Worm (Caenorhabditis elegans): Measurements from ENCODE around the gene oac-56.

ce11 chrIV:14326283-14326682, 24.3 kb downstream of the oac-56 start, which contains the start of gene fbxa-83:
- TF ChIP-seq lsy-27 (tag; optimal IDR thresholded peaks at IDR 0.05; ENCODE audit: borderline replicate concordance, insufficient read depth) (no peak), hrde-1 (tag; optimal IDR thresholded peaks at IDR 0.05; ENCODE audit: borderline replicate concordance) (no peak), egl-44 (GFP tag; IDR thresholded peaks at IDR 0.05) (no peak), ama-1 (optimal IDR thresholded peaks at IDR 0.05) (no peak), ama-1 (GFP tag; optimal IDR thresholded peaks at IDR 0.05) (no peak), snpc-1.1 (tag; optimal IDR thresholded peaks at IDR 0.05; ENCODE audit: insufficient read depth) (no peak), him-1 (tag; optimal IDR thresholded peaks at IDR 0.05) (no peak), dpl-1 (GFP tag; optimal IDR thresholded peaks at IDR 0.05) (no peak), athp-1 (tag; optimal IDR thresholded peaks at IDR 0.05) (no peak), egrh-3 (GFP tag; IDR thresholded peaks at IDR 0.05) (no peak)

Measured in whole organism, young adult.